Fruit fly (Drosophila melanogaster): ENCODE measurements around the gene CG11456.

dm6 chr3L:20885172-20885571 lies 43.4 kb downstream of the CG11456 start, which contains the start of gene CG32432:
- no peak for TF ChIP-seq CG8478 (optimal IDR thresholded peaks at IDR 0.05)
- TF ChIP-seq pan (optimal IDR thresholded peaks at IDR 0.05), result no peak
- no peak for TF ChIP-seq EcR (GFP tag; optimal IDR thresholded peaks at IDR 0.05)
